Worm (Caenorhabditis elegans) whole organism, midembryonic: ENCODE data around the gene C28H8.5.

Experiments
- T22C8.4 ChIP-seq: fragments of 200-800 bp; sonication (Bioruptor generic); IDR thresholded peaks from 2 replicates; pipeline ENCODE4 v1.3.6; 2022; ENCODE audit warnings: missing genetic modification characterization, missing compliant biosample characterization
- cog-1 ChIP-seq: sonication (generic microtip); optimal IDR thresholded peaks from 2 replicates; lab custom pipeline; 2016; ENCODE audit warnings: missing genetic modification characterization, missing compliant biosample characterization
- flt-1 ChIP-seq: fragments of 200-800 bp; sonication (Bioruptor generic); IDR thresholded peaks from 2 replicates; pipeline ENCODE4 v1.3.6; 2022; ENCODE audit warnings: missing genetic modification characterization, missing compliant biosample characterization
- klf-2 ChIP-seq: fragments of 200-800 bp; sonication (Bioruptor generic); conservative IDR thresholded peaks from 2 replicates; pipeline ENCODE4 v1.3.6; 2022; ENCODE audit warnings: missing genetic modification reagents, missing genetic modification characterization, missing compliant biosample characterization
- med-1 ChIP-seq: sonication (generic microtip); optimal IDR thresholded peaks from 2 replicates; lab custom pipeline; 2017; ENCODE audit warnings: missing genetic modification characterization, mild to moderate bottlenecking, missing compliant biosample characterization, antibody characterized with exemption, missing genetic modification reagents; ENCODE audit not compliant: insufficient read depth
- ref-1 ChIP-seq: fragments of 200-800 bp; sonication (Bioruptor generic); conservative IDR thresholded peaks from 2 replicates; pipeline ENCODE4 v1.3.6; 2022; ENCODE audit warnings: missing genetic modification reagents, missing genetic modification characterization, missing compliant biosample characterization
- tab-1 ChIP-seq: fragments of 200-800 bp; sonication (Bioruptor generic); IDR thresholded peaks from 2 replicates; pipeline ENCODE4 v1.3.6; 2022; ENCODE audit warnings: missing genetic modification characterization, missing compliant biosample characterization
- ztf-23 ChIP-seq: fragments of 200-800 bp; sonication (Bioruptor generic); IDR thresholded peaks from 2 replicates; pipeline ENCODE4 v1.3.6; 2022; ENCODE audit warnings: missing genetic modification reagents, missing genetic modification characterization, missing compliant biosample characterization
- ztf-29 ChIP-seq: fragments of 200-800 bp; sonication (Bioruptor generic); IDR thresholded peaks from 2 replicates; pipeline ENCODE4 v1.3.6; 2022; ENCODE audit warnings: missing genetic modification reagents, missing genetic modification characterization, missing compliant biosample characterization

- no peak for TF ChIP-seq ztf-29 (GFP tag; lab: Robert Waterston, UW)
- TF ChIP-seq flt-1, result no peak
- TF ChIP-seq med-1 (GFP tag; lab: Kevin White, UChicago), result no peak
- no peak for TF ChIP-seq cog-1 (tag; lab: Kevin White, UChicago)
- TF ChIP-seq T22C8.4 (GFP tag; lab: Robert Waterston, UW), result no peak
- no peak for TF ChIP-seq ztf-23
- no peak for TF ChIP-seq ref-1 (GFP tag; lab: Robert Waterston, UW)
- no peak for TF ChIP-seq klf-2
- TF ChIP-seq tab-1 (GFP tag; lab: Robert Waterston, UW), result no peak
Measured at ce11 chrIII:5882284-5882683, 1.8 kb upstream of the C28H8.5 start.
